Worm (Caenorhabditis elegans): ENCODE measurements around the gene aat-6.
A peak's percentile ranks its signal among the peaks of the same experiment; 100 is the strongest.

Gene aat-6

ce11 chrV:11514677-11515076 is 44.2 kb upstream of the aat-6 start, which contains the start of gene C55A6.6:
Gene C55A6.6, minus strand, starts transcription at chrV:11514737.
- TF ChIP-seq dox-1 (GFP tag; IDR thresholded peaks at IDR 0.05) (no peak), C17E4.6 (GFP tag; IDR thresholded peaks at IDR 0.05) (no peak), bed-2 (GFP tag; IDR thresholded peaks at IDR 0.05) (no peak)

ce11 chrV:11513432-11513831 is 43.0 kb upstream of the aat-6 start, which contains the start of gene C55A6.3:
Gene C55A6.3, minus strand, starts transcription at chrV:11513532.
- TF ChIP-seq nhr-80 (tag; optimal IDR thresholded peaks at IDR 0.05) (no peak), rcor-1 (GFP tag; IDR thresholded peaks at IDR 0.05) (no peak), zfh-2 (GFP tag; conservative IDR thresholded peaks at IDR 0.05) (no peak), ceh-58 (GFP tag; IDR thresholded peaks at IDR 0.05) (no peak), ceh-100 (GFP tag; IDR thresholded peaks at IDR 0.05) (no peak), D2030.7 (GFP tag; IDR thresholded peaks at IDR 0.05) (no peak), egrh-3 (GFP tag; IDR thresholded peaks at IDR 0.05) (no peak), pbrm-1 (GFP tag; IDR thresholded peaks at IDR 0.05) (no peak)

DNA sequence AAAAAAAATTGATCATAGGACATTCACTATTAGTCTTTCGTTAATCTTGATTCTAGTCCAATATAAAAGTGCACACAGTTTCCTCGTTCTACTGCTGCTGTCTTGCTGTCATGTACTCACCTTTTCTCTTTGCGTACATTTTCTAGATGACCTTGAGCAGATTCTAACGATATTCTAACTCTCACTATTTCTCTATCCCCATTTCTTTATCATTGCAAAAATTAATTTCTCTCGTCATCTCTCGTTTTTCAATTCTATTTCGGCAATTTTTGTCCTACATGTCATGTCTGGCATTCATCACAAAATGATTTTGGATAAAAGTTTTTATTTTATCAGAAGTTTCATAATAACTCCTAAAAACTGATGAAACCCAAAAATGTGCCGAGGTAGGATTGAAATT is 38.3 kb upstream of the aat-6 start, which contains the start of gene ttll-5:
Gene ttll-5 (plus strand): TSS at position 288 of the 400 bp plus-strand sequence.
- no peak for TF ChIP-seq snpc-1.3 (tag; optimal IDR thresholded peaks at IDR 0.05; ENCODE audit: insufficient read depth)
- TF ChIP-seq ztf-26 (tag; optimal IDR thresholded peaks at IDR 0.05) = no peak
- no peak for TF ChIP-seq sea-2 (GFP tag; IDR thresholded peaks at IDR 0.05)
- TF ChIP-seq F57C9.4 (tag; optimal IDR thresholded peaks at IDR 0.05) = no peak
- TF ChIP-seq attf-6 (GFP tag; IDR thresholded peaks at IDR 0.05) = no peak
- no peak for TF ChIP-seq sptf-2 (GFP tag; optimal IDR thresholded peaks at IDR 0.05)
- no peak for TF ChIP-seq xnd-1 (tag; optimal IDR thresholded peaks at IDR 0.05)
- TF ChIP-seq unc-130 (GFP tag; optimal IDR thresholded peaks at IDR 0.05) = no peak
- no peak for TF ChIP-seq D2030.7 (GFP tag; IDR thresholded peaks at IDR 0.05)
- TF ChIP-seq ceh-100 (GFP tag; IDR thresholded peaks at IDR 0.05) = no peak
- no peak for TF ChIP-seq ztf-22 (GFP tag; optimal IDR thresholded peaks at IDR 0.05)
- TF ChIP-seq lag-1 (GFP tag; IDR thresholded peaks at IDR 0.05) = no peak
- TF ChIP-seq mel-28 (tag; optimal IDR thresholded peaks at IDR 0.05; ENCODE audit: borderline replicate concordance) = no peak
- TF ChIP-seq K12H6.12 (tag; optimal IDR thresholded peaks at IDR 0.05) = no peak

DNA sequence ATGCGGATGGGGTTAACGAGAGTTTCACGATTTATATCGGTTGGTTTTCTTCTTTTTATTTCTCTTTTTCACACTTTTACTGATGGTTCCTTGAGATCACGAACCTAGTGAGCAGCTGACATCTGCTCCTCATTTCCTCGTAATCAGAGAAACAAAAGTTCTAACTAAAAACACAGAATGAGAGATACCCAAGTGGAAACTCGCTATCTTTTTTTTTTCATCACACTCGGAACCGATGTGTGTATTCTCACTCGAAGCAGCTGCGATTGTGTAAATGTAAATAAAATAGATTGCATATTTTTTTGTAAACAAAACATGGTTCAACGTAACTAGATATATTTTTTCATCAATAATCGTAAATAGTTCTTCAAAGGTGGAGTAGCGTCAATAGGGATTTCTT is 35.9 kb upstream of the aat-6 start:
- TF ChIP-seq ztf-22 (GFP tag; optimal IDR thresholded peaks at IDR 0.05) = no peak
- TF ChIP-seq hmg-20 (GFP tag; IDR thresholded peaks at IDR 0.05) = no peak
- TF ChIP-seq pbrm-1 (GFP tag; IDR thresholded peaks at IDR 0.05) = no peak
- TF ChIP-seq zfh-2 (GFP tag; conservative IDR thresholded peaks at IDR 0.05) = no peak
- TF ChIP-seq ztf-18 (tag; optimal IDR thresholded peaks at IDR 0.05) = no peak
- no peak for TF ChIP-seq madf-10 (tag; optimal IDR thresholded peaks at IDR 0.05)
- no peak for TF ChIP-seq nhr-27 (tag; optimal IDR thresholded peaks at IDR 0.05)

DNA sequence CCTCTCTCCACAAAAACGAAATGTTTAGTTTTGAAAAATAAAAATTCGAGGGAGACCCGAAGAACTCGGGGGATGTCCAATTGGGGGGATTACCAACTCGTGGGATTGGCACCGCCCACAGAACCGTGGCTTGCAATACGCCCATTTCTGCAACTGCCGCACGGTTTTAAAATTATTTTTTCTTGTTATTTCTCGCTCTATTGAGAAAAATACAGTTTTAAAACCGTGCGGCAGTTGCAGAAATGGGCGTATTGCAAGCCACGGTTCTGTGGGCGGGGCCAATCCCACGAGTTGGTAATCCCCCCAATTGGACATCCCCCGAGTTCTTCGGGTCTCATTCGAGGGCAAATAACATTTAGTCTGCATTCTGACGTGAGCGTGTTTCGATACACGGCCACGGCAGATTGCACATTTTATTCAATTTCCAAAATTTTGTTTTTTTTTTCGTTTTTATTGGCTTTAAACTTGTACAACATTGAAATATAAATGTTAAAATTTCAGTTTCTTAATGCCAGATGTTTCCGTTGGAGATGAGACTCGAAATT is 34.5 kb upstream of the aat-6 start, which contains the start of the genes C55A6.1 and C55A6.10:
Gene C55A6.1 (minus strand): TSS at position 116 of the 545 bp plus-strand sequence.
Gene C55A6.10 (plus strand): TSS at position 495 of the 545 bp plus-strand sequence.
- TF ChIP-seq ceh-91 (GFP tag; IDR thresholded peaks at IDR 0.05) = peak; percentile 74
- peak; percentile 50; the same call in 1 of the 2 replicates for TF ChIP-seq bed-2 (GFP tag; IDR thresholded peaks at IDR 0.05)
- TF ChIP-seq let-607 (tag; optimal IDR thresholded peaks at IDR 0.05) = peak in 1 of 2 experiments; percentile 29
- TF ChIP-seq egrh-3 (GFP tag; IDR thresholded peaks at IDR 0.05) = peak; percentile 69; the same call in 1 of the 2 replicates
- TF ChIP-seq snpc-4 (GFP tag; optimal IDR thresholded peaks at IDR 0.05) = peak; percentile 51
- peak in 3 of 4 experiments; percentile 65 to 77 (median 75) for TF ChIP-seq snpc-4 (tag; optimal IDR thresholded peaks at IDR 0.05)
- TF ChIP-seq madf-10 (tag; optimal IDR thresholded peaks at IDR 0.05) = peak; percentile 73
- peak; percentile 91 for TF ChIP-seq mcd-1 (GFP tag; IDR thresholded peaks at IDR 0.05)
- peak; percentile 93 for TF ChIP-seq pbrm-1 (GFP tag; IDR thresholded peaks at IDR 0.05)
- peak; percentile 64; the same call in 1 of the 2 replicates for TF ChIP-seq madf-3 (GFP tag; IDR thresholded peaks at IDR 0.05)
- peak; percentile 72 for TF ChIP-seq ceh-27 (GFP tag; optimal IDR thresholded peaks at IDR 0.05)
- TF ChIP-seq ztf-18 (tag; optimal IDR thresholded peaks at IDR 0.05) = peak; percentile 86
- TF ChIP-seq ztf-26 (tag; optimal IDR thresholded peaks at IDR 0.05) = peak; percentile 51
- TF ChIP-seq ZK185.1 (tag; optimal IDR thresholded peaks at IDR 0.05; ENCODE audit: poor library complexity, severe bottlenecking) = peak; percentile 64
- 0 out of 2 replicates have a peak, but pooled peaks have one; percentile 25 for TF ChIP-seq aptf-2 (GFP tag; conservative IDR thresholded peaks at IDR 0.05)
- peak; percentile 72; the same call in 1 of the 2 replicates for TF ChIP-seq B0019.2 (GFP tag; conservative IDR thresholded peaks at IDR 0.05)
- peak; percentile 70; the same call in 1 of the 2 replicates for TF ChIP-seq Y79H2A.3 (GFP tag; conservative IDR thresholded peaks at IDR 0.05)
- peak; percentile 64 for TF ChIP-seq F33H1.4 (GFP tag; IDR thresholded peaks at IDR 0.05)
- peak; percentile 89 for TF ChIP-seq lin-40 (tag; optimal IDR thresholded peaks at IDR 0.05)
- peak; percentile 50 for TF ChIP-seq K12H6.12 (tag; optimal IDR thresholded peaks at IDR 0.05)

Measured in whole organism, young adult.